Worm (Caenorhabditis elegans) whole organism, L3 larva: ENCODE measurements around the gene T24A6.20.
"Not testable (repeated sequence)": the region's sequence is repeated elsewhere in the genome, so short reads cannot be mapped to it uniquely, and the experiment has no call there.

Source experiments
- R02D3.7 ChIP-seq: fragments of 150-350 bp; optimal IDR thresholded peaks from 2 replicates; lab custom pipeline; 2014; ENCODE audit warnings: missing biosample characterization, missing genetic modification characterization
- ZK546.5 ChIP-seq: sonication (generic microtip); optimal IDR thresholded peaks from 2 replicates; lab custom pipeline; 2017; ENCODE audit warnings: missing biosample characterization, missing genetic modification characterization
- aly-2 ChIP-seq: fragments of 150-350 bp; optimal IDR thresholded peaks from 2 replicates; lab custom pipeline; 2014; ENCODE audit warnings: missing biosample characterization, missing genetic modification characterization
- ama-1 ChIP-seq: fragments of 150-350 bp; optimal IDR thresholded peaks from 2 replicates; lab custom pipeline; 2018
- ceh-16 ChIP-seq: sonication (generic microtip); optimal IDR thresholded peaks from 2 replicates; lab custom pipeline; 2017; ENCODE audit warnings: missing biosample characterization, missing genetic modification characterization
- ceh-82 ChIP-seq: fragments of 150-350 bp; optimal IDR thresholded peaks from 2 replicates; lab custom pipeline; 2014; ENCODE audit warnings: missing biosample characterization, missing genetic modification characterization
- ceh-9 ChIP-seq: sonication (generic microtip); optimal IDR thresholded peaks from 2 replicates; lab custom pipeline; 2018; ENCODE audit warnings: missing biosample characterization, missing genetic modification characterization
- egl-27 ChIP-seq: sonication (generic microtip); optimal IDR thresholded peaks from 4 replicates; lab custom pipeline; 2017; ENCODE audit warnings: missing biosample characterization, missing genetic modification reagents, missing genetic modification characterization
- egl-5 ChIP-seq: fragments of 150-350 bp; optimal IDR thresholded peaks from 2 replicates; lab custom pipeline; 2017; ENCODE audit warnings: missing biosample characterization, missing genetic modification reagents, missing genetic modification characterization, inconsistent platforms
- elt-1 ChIP-seq: fragments of 150-350 bp; optimal IDR thresholded peaks from 2 replicates; lab custom pipeline; 2014; ENCODE audit warnings: missing biosample characterization, missing genetic modification characterization
- elt-2 ChIP-seq: sonication (generic microtip); optimal IDR thresholded peaks from 2 replicates; lab custom pipeline; 2016; ENCODE audit warnings: missing genetic modification reagents, mild to moderate bottlenecking, missing genetic modification characterization, missing compliant biosample characterization
- elt-3 ChIP-seq, 3 experiments: fragments of 150-350 bp in 1 of 3; sonication (generic microtip) in 2 of 3; optimal IDR thresholded peaks; 2 replicates in 2 of 3; 4 replicates in 1 of 3; lab custom pipeline; 2014 to 2017; ENCODE audit warnings: missing biosample characterization in 3 of 3, missing genetic modification characterization in 3 of 3
- eor-1 ChIP-seq, 2 experiments: fragments of 150-350 bp; optimal IDR thresholded peaks; 2 replicates each; lab custom pipeline; 2014 to 2018; ENCODE audit warnings: missing biosample characterization in 2 of 2, missing genetic modification characterization in 2 of 2
- fkh-10 ChIP-seq: sonication (generic microtip); optimal IDR thresholded peaks from 2 replicates; lab custom pipeline; 2017; ENCODE audit warnings: missing biosample characterization, missing genetic modification reagents, missing genetic modification characterization
- fos-1 ChIP-seq: fragments of 150-350 bp; optimal IDR thresholded peaks from 2 replicates; lab custom pipeline; 2014; ENCODE audit warnings: missing biosample characterization, missing genetic modification characterization
- hmg-11 ChIP-seq: sonication (generic microtip); optimal IDR thresholded peaks from 2 replicates; lab custom pipeline; 2016; ENCODE audit warnings: missing genetic modification characterization, missing compliant biosample characterization
- jun-1 ChIP-seq: fragments of 150-350 bp; optimal IDR thresholded peaks from 2 replicates; lab custom pipeline; 2014; ENCODE audit warnings: missing biosample characterization, missing genetic modification reagents, missing genetic modification characterization
- lin-15B ChIP-seq: fragments of 150-350 bp; optimal IDR thresholded peaks from 2 replicates; lab custom pipeline; 2014; ENCODE audit warnings: missing biosample characterization, missing genetic modification characterization
- lin-39 ChIP-seq: fragments of 150-350 bp; optimal IDR thresholded peaks from 2 replicates; lab custom pipeline; 2018; ENCODE audit warnings: missing biosample characterization, missing genetic modification reagents, missing genetic modification characterization
- lsy-12 ChIP-seq: sonication (generic microtip); optimal IDR thresholded peaks from 2 replicates; lab custom pipeline; 2016; ENCODE audit warnings: mild to moderate bottlenecking, missing genetic modification characterization, missing compliant biosample characterization
- mdl-1 ChIP-seq: fragments of 150-350 bp; optimal IDR thresholded peaks from 2 replicates; lab custom pipeline; 2014; ENCODE audit warnings: missing biosample characterization, missing genetic modification characterization
- mml-1 ChIP-seq: fragments of 150-350 bp; sonication (generic microtip); optimal IDR thresholded peaks from 3 replicates; lab custom pipeline; 2014; ENCODE audit warnings: missing biosample characterization, missing genetic modification characterization
- nhr-11 ChIP-seq: fragments of 150-350 bp; optimal IDR thresholded peaks from 2 replicates; lab custom pipeline; 2014; ENCODE audit warnings: missing biosample characterization, missing genetic modification characterization
- nhr-12 ChIP-seq: fragments of 150-350 bp; optimal IDR thresholded peaks from 2 replicates; lab custom pipeline; 2014; ENCODE audit warnings: missing biosample characterization, missing genetic modification characterization
- nhr-23 ChIP-seq: fragments of 150-350 bp; optimal IDR thresholded peaks from 2 replicates; lab custom pipeline; 2014; ENCODE audit warnings: missing biosample characterization, missing genetic modification reagents, missing genetic modification characterization
- nhr-25 ChIP-seq: sonication (generic microtip); optimal IDR thresholded peaks from 2 replicates; lab custom pipeline; 2017; ENCODE audit warnings: missing biosample characterization, missing genetic modification characterization
- nhr-43 ChIP-seq: sonication (generic microtip); optimal IDR thresholded peaks from 2 replicates; lab custom pipeline; 2016; ENCODE audit warnings: mild to moderate bottlenecking, missing genetic modification characterization, missing compliant biosample characterization; ENCODE audit not compliant: poor library complexity, severe bottlenecking
- nhr-67 ChIP-seq: fragments of 150-350 bp; optimal IDR thresholded peaks from 2 replicates; lab custom pipeline; 2014; ENCODE audit warnings: missing biosample characterization, missing genetic modification characterization
- pha-4 ChIP-seq: fragments of 150-350 bp; optimal IDR thresholded peaks from 2 replicates; lab custom pipeline; 2014; ENCODE audit warnings: missing biosample characterization, missing genetic modification reagents, missing genetic modification characterization
- pqm-1 ChIP-seq: fragments of 150-350 bp; optimal IDR thresholded peaks from 2 replicates; lab custom pipeline; 2017; ENCODE audit warnings: missing biosample characterization, missing genetic modification characterization, inconsistent platforms
- skn-1 ChIP-seq: fragments of 150-350 bp; optimal IDR thresholded peaks from 2 replicates; lab custom pipeline; 2014; ENCODE audit warnings: missing biosample characterization, missing genetic modification characterization
- snpc-4 ChIP-seq: fragments of 150-350 bp; optimal IDR thresholded peaks from 2 replicates; lab custom pipeline; 2014; ENCODE audit warnings: missing biosample characterization, missing genetic modification characterization
- tbx-2 ChIP-seq: sonication (generic microtip); optimal IDR thresholded peaks from 2 replicates; lab custom pipeline; 2016; ENCODE audit warnings: mild to moderate bottlenecking, missing genetic modification characterization, missing compliant biosample characterization
- unc-39 ChIP-seq: sonication (generic microtip); optimal IDR thresholded peaks from 4 replicates; lab custom pipeline; 2017; ENCODE audit warnings: missing biosample characterization, missing genetic modification characterization
- unc-62 ChIP-seq: fragments of 150-350 bp; sonication (generic microtip); optimal IDR thresholded peaks from 4 replicates; lab custom pipeline; 2014; ENCODE audit warnings: missing biosample characterization, missing genetic modification reagents, missing genetic modification characterization
- zag-1 ChIP-seq: fragments of 150-350 bp; optimal IDR thresholded peaks from 2 replicates; lab custom pipeline; 2014; ENCODE audit warnings: missing biosample characterization, missing genetic modification characterization
- ztf-11 ChIP-seq: fragments of 150-350 bp; optimal IDR thresholded peaks from 2 replicates; lab custom pipeline; 2014; ENCODE audit warnings: missing biosample characterization, missing genetic modification characterization

Gene T24A6.20

DNA sequence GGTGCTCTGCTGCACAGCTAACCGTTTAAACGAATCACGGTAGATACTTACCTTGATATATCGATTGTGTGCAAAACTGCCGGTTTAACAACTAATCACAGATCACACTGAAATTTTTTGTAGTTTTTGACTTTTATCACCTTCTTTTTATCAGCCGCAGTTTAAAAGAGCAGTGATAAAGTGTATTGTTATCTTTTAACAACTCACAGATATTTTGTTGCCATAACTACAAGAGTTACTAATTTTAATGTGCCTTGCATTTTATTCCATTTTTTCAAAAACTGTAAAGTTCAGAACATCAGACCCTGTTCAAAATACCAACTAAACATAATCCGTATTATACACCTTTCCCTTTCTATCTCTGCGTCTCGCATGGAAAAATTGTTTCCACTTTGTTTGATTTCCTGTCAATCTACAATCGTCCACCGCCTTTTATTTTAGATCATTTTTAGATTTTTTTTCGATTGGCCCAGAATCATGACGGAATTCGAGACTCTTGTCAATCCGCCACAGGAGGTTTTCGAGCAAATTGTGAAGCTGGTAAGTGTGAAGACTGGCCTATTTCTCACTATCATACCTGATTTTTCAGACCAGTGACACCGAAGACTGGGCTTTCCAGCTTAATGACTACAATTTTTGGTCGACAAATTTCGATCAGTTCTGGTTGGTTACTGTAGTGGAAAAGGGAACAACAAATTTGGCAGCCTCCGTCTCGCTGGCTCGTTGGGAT, at the start of gene T24A6.20:
TSS of gene T24A6.20 (plus strand) at position 395 of the 730 bp plus-strand sequence.
- TF ChIP-seq elt-2 (tag; lab: Kevin White, UChicago) (peak; percentile 78), lin-39 (tag; lab: Kevin White, UChicago) (no peak), pqm-1 (tag; lab: Kevin White, UChicago) (peak; percentile 17)

DNA sequence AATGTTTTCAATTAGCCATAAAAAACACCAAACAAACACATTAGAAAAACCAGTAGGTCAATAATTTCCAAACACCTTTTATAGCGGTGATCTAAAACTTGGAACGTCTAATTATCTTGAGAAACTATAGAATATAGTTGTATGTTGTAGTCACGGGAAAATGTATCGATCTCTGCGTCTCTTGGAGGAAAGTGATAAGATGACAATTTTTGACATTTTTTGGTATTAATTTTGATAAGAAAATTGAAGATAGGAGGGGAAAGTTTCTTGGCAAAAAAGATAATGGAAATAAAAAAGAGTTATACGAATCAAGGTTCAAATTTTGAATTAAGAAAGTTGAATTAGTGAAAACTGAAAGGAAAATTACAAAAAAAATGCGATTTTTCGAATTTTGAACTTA, 47.2 kb upstream of the T24A6.20 start:
- TF ChIP-seq ceh-16 (tag; lab: Kevin White, UChicago) (no peak), eor-1 (tag; optimal IDR thresholded peaks at IDR 0.05; lab: Kevin White, UChicago) (no peak), lin-15B (tag; lab: Kevin White, UChicago) (no peak), skn-1 (tag; lab: Kevin White, UChicago) (no peak), jun-1 (tag; lab: Kevin White, UChicago) (peak; percentile 55), snpc-4 (no peak), mml-1 (tag; lab: Kevin White, UChicago) (no peak), fkh-10 (GFP tag; lab: Kevin White, UChicago) (no peak), elt-3 (tag; optimal IDR thresholded peaks at IDR 0.05; lab: Kevin White, UChicago) (peak in 1 of 3 experiments; percentile 47), pqm-1 (tag; lab: Kevin White, UChicago) (peak; percentile 97), nhr-25 (tag; lab: Kevin White, UChicago) (no peak), egl-5 (no peak), lin-39 (tag; lab: Kevin White, UChicago) (no peak), elt-2 (tag; lab: Kevin White, UChicago) (peak; percentile 98), lsy-12 (tag; lab: Kevin White, UChicago) (no peak), unc-39 (tag; lab: Kevin White, UChicago) (no peak), ama-1 (lab: Kevin White, UChicago) (no peak), fos-1 (tag; lab: Kevin White, UChicago) (no peak), mdl-1 (tag; lab: Kevin White, UChicago) (no peak), nhr-23 (tag; lab: Kevin White, UChicago) (peak; percentile 23), unc-62 (no peak)

DNA sequence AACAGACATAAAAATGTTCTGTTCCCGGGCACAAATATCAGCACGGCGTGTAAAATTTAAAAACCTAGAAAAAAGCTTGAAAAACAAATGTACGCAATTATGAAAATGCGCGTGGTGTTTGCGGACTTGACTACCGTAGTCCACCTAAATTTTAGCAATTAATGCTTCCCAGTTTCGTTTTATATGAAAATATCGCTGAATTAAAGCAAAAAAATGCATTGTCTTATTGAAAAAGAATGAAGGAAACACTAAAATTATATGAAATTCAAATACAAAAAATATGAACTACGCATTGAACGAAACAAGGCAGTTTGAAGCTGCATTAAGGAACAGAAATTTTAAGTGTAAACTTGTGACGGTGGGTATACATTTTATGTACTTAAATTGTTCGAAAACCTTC, 46.7 kb upstream of the T24A6.20 start, which contains the start of gene ugt-64:
TSS of gene ugt-64 (minus strand) at position 101 of the 400 bp plus-strand sequence.
- TF ChIP-seq nhr-11; pha-4 (tag; lab: Kevin White, UChicago); nhr-67 (tag; lab: Kevin White, UChicago): not testable (repeated sequence)

DNA sequence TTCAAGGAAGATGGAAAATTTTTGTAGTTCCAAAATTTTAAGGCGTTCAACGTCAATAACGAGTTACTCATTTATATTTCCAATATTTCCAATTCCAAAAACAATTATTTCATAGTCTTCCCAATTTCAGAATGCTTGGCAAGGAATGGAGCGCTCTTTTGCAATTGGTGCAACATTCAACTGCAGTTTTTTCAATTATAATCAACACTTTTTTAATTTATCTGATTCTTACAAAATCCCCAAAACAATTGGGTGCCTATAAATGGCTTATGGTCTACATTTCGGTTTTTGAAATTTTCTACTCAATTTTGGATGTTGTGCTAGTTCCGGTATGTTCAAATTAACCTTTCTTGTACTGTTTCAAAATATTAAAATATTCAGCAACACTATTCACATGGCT, 45.2 kb upstream of the T24A6.20 start, which contains the start of gene str-225:
TSS of gene str-225 (plus strand) at position 132 of the 400 bp plus-strand sequence.
- no peak for TF ChIP-seq hmg-11
- TF ChIP-seq eor-1 (tag; optimal IDR thresholded peaks at IDR 0.05; lab: Kevin White, UChicago) = no peak
- TF ChIP-seq elt-3 (tag; optimal IDR thresholded peaks at IDR 0.05; lab: Kevin White, UChicago) = no peak

DNA sequence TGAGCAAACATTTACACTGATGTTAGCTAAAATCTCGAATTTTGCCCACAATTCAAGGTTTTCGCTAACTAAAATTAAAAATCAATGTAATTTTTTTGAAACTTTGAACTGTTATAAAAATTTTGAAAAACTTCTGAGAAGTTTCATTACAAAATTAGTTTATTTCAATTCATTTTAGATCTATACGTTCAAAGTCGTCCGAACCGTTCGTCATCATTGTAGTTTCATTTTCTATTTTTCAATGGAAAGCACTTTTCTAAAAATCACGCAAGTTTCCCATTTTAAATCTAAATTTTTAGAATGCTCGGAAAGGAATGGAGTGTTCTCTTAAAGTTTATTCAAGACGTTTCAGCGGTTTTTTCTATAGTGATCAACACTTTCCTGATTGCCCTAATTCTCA, 43.1 kb upstream of the T24A6.20 start, which contains the start of gene str-228:
TSS of gene str-228 (plus strand) at position 301 of the 400 bp plus-strand sequence.
- TF ChIP-seq lsy-12 (tag; lab: Kevin White, UChicago) (no peak), egl-27 (no peak), tbx-2 (tag; lab: Kevin White, UChicago) (no peak), aly-2 (tag; lab: Kevin White, UChicago) (no peak), nhr-11 (no peak), R02D3.7 (tag; lab: Kevin White, UChicago) (no peak), zag-1 (tag; lab: Kevin White, UChicago) (no peak), snpc-4 (no peak), nhr-12 (tag; lab: Kevin White, UChicago) (no peak), ceh-9 (tag; lab: Kevin White, UChicago) (no peak), ztf-11 (tag; lab: Kevin White, UChicago) (no peak), ceh-82 (tag; lab: Kevin White, UChicago) (no peak), ZK546.5 (tag; lab: Kevin White, UChicago) (no peak), skn-1 (tag; lab: Kevin White, UChicago) (no peak), elt-1 (tag; lab: Kevin White, UChicago) (no peak), nhr-43 (tag; lab: Kevin White, UChicago) (no peak), egl-5 (no peak), eor-1 (tag; optimal IDR thresholded peaks at IDR 0.05; lab: Kevin White, UChicago) (no peak), nhr-23 (tag; lab: Kevin White, UChicago) (no peak), elt-2 (tag; lab: Kevin White, UChicago) (no peak)
- TF ChIP-seq, all 47 proteins: peak for 0
